Worm (Caenorhabditis elegans) whole organism, late embryonic: ENCODE data around the gene fbxb-117.

Experiments
- F13H6.1 ChIP-seq: sonication (generic microtip); optimal IDR thresholded peaks from 2 replicates; lab custom pipeline; 2016; ENCODE audit warnings: missing genetic modification characterization, missing compliant biosample characterization
- K02D7.2 ChIP-seq: sonication (generic microtip); optimal IDR thresholded peaks from 2 replicates; lab custom pipeline; 2017; ENCODE audit warnings: mild to moderate bottlenecking, missing genetic modification characterization, missing compliant biosample characterization
- K09A11.1 ChIP-seq: sonication (generic microtip); optimal IDR thresholded peaks from 2 replicates; lab custom pipeline; 2017; ENCODE audit warnings: antibody characterized with exemption, mild to moderate bottlenecking, missing genetic modification characterization, missing compliant biosample characterization; ENCODE audit not compliant: insufficient read depth
- Y22D7AL.16 ChIP-seq: sonication (generic microtip); optimal IDR thresholded peaks from 2 replicates; lab custom pipeline; 2016; ENCODE audit warnings: missing genetic modification characterization, missing compliant biosample characterization
- ahr-1 ChIP-seq: sonication (generic microtip); optimal IDR thresholded peaks from 2 replicates; lab custom pipeline; 2016; ENCODE audit warnings: missing genetic modification characterization, missing compliant biosample characterization
- ama-1 ChIP-seq: fragments of 150-350 bp; optimal IDR thresholded peaks from 2 replicates; lab custom pipeline; 2014
- ceh-14 ChIP-seq: sonication (generic microtip); optimal IDR thresholded peaks from 2 replicates; lab custom pipeline; 2016; ENCODE audit warnings: missing genotype, missing genetic modification characterization, missing compliant biosample characterization
- ceh-18 ChIP-seq: sonication (generic microtip); optimal IDR thresholded peaks from 2 replicates; lab custom pipeline; 2016; ENCODE audit warnings: missing genetic modification characterization, missing compliant biosample characterization
- ceh-19 ChIP-seq: fragments of 200-800 bp; sonication (Bioruptor generic); optimal IDR thresholded peaks from 2 replicates; lab custom pipeline; 2018; ENCODE audit warnings: mild to moderate bottlenecking, missing genetic modification characterization, missing compliant biosample characterization
- ceh-2 ChIP-seq: sonication (generic microtip); optimal IDR thresholded peaks from 2 replicates; lab custom pipeline; 2016; ENCODE audit warnings: missing genotype, missing genetic modification characterization, missing compliant biosample characterization
- ceh-22 ChIP-seq: sonication (generic microtip); optimal IDR thresholded peaks from 2 replicates; lab custom pipeline; 2017; ENCODE audit warnings: missing biosample characterization, missing genetic modification characterization
- ceh-24 ChIP-seq: sonication (generic microtip); optimal IDR thresholded peaks from 2 replicates; lab custom pipeline; 2016; ENCODE audit warnings: mild to moderate bottlenecking, missing genetic modification characterization, missing compliant biosample characterization
- ceh-30 ChIP-seq: fragments of 150-350 bp; optimal IDR thresholded peaks from 2 replicates; lab custom pipeline; 2014; ENCODE audit warnings: missing biosample characterization, missing genetic modification characterization
- ceh-45 ChIP-seq: fragments of 200-800 bp; sonication (Bioruptor generic); IDR thresholded peaks from 2 replicates; pipeline ENCODE4 v1.3.6; 2022; ENCODE audit warnings: missing genetic modification reagents, missing genetic modification characterization, missing compliant biosample characterization
- ceh-48 ChIP-seq: sonication (generic microtip); optimal IDR thresholded peaks from 2 replicates; lab custom pipeline; 2016; ENCODE audit warnings: missing genetic modification characterization, inconsistent platforms, missing compliant biosample characterization
- ceh-6 ChIP-seq: fragments of 200-800 bp; sonication (Bioruptor generic); optimal IDR thresholded peaks from 2 replicates; lab custom pipeline; 2018; ENCODE audit warnings: mild to moderate bottlenecking, missing genetic modification characterization, missing compliant biosample characterization
- ceh-9 ChIP-seq: sonication (generic microtip); optimal IDR thresholded peaks from 2 replicates; lab custom pipeline; 2016; ENCODE audit warnings: mild to moderate bottlenecking, missing genetic modification characterization, inconsistent platforms, missing compliant biosample characterization
- che-1 ChIP-seq: sonication (generic microtip); optimal IDR thresholded peaks from 2 replicates; lab custom pipeline; 2016; ENCODE audit warnings: mild to moderate bottlenecking, missing genetic modification characterization, missing compliant biosample characterization
- dmd-4 ChIP-seq: sonication (generic microtip); optimal IDR thresholded peaks from 2 replicates; lab custom pipeline; 2016; ENCODE audit warnings: borderline replicate concordance, missing genetic modification characterization, missing compliant biosample characterization
- elt-2 ChIP-seq: sonication (generic microtip); optimal IDR thresholded peaks from 2 replicates; lab custom pipeline; 2016; ENCODE audit warnings: missing genetic modification reagents, missing genetic modification characterization, missing compliant biosample characterization
- ets-4 ChIP-seq: sonication (generic microtip); optimal IDR thresholded peaks from 2 replicates; lab custom pipeline; 2016; ENCODE audit warnings: missing genetic modification characterization, missing compliant biosample characterization
- fax-1 ChIP-seq: sonication (generic microtip); optimal IDR thresholded peaks from 2 replicates; lab custom pipeline; 2016; ENCODE audit warnings: missing genotype, missing genetic modification characterization, missing compliant biosample characterization
- gmeb-2 ChIP-seq: sonication (generic microtip); optimal IDR thresholded peaks from 2 replicates; lab custom pipeline; 2016; ENCODE audit warnings: missing genetic modification characterization, inconsistent platforms, missing compliant biosample characterization
- hlh-8 ChIP-seq: sonication (generic microtip); optimal IDR thresholded peaks from 2 replicates; lab custom pipeline; 2016; ENCODE audit warnings: missing genotype, missing genetic modification characterization, missing compliant biosample characterization
- lin-11 ChIP-seq: fragments of 200-800 bp; sonication (Bioruptor generic); optimal IDR thresholded peaks from 2 replicates; lab custom pipeline; 2018; ENCODE audit warnings: mild to moderate bottlenecking, missing genetic modification characterization, missing compliant biosample characterization
- nfya-1 ChIP-seq: sonication (generic microtip); optimal IDR thresholded peaks from 2 replicates; lab custom pipeline; 2017; ENCODE audit warnings: missing genetic modification characterization, mild to moderate bottlenecking, missing compliant biosample characterization, antibody characterized with exemption, moderate library complexity
- nhr-232 ChIP-seq: sonication (generic microtip); optimal IDR thresholded peaks from 2 replicates; lab custom pipeline; 2016; ENCODE audit warnings: missing genetic modification characterization, missing compliant biosample characterization
- odd-2 ChIP-seq: sonication (generic microtip); optimal IDR thresholded peaks from 2 replicates; lab custom pipeline; 2017; ENCODE audit warnings: antibody characterized with exemption, mild to moderate bottlenecking, missing genetic modification characterization, missing compliant biosample characterization
- pat-9 ChIP-seq: fragments of 200-800 bp; sonication (Bioruptor generic); optimal IDR thresholded peaks from 2 replicates; lab custom pipeline; 2018; ENCODE audit warnings: mild to moderate bottlenecking, missing genetic modification characterization, moderate library complexity, missing compliant biosample characterization
- pha-2 ChIP-seq: sonication (generic microtip); optimal IDR thresholded peaks from 2 replicates; lab custom pipeline; 2017; ENCODE audit warnings: mild to moderate bottlenecking, missing genetic modification characterization, missing compliant biosample characterization
- pqm-1 ChIP-seq: sonication (generic microtip); optimal IDR thresholded peaks from 2 replicates; lab custom pipeline; 2016; ENCODE audit warnings: missing genetic modification characterization, missing compliant biosample characterization
- ref-2 ChIP-seq: sonication (generic microtip); optimal IDR thresholded peaks from 2 replicates; lab custom pipeline; 2016; ENCODE audit warnings: missing genetic modification characterization, missing compliant biosample characterization
- rnt-1 ChIP-seq: sonication (generic microtip); optimal IDR thresholded peaks from 2 replicates; lab custom pipeline; 2016; ENCODE audit warnings: missing genetic modification characterization, missing compliant biosample characterization
- sdc-2 ChIP-seq: sonication (generic microtip); optimal IDR thresholded peaks from 2 replicates; lab custom pipeline; 2016; ENCODE audit warnings: missing genotype, missing genetic modification characterization, missing compliant biosample characterization
- tbx-2 ChIP-seq: sonication (generic microtip); optimal IDR thresholded peaks from 2 replicates; lab custom pipeline; 2016; ENCODE audit warnings: missing genetic modification characterization, missing compliant biosample characterization
- unc-3 ChIP-seq, 2 experiments: fragments of 200-800 bp in 1 of 2; sonication (Bioruptor generic) in 1 of 2; sonication (generic microtip) in 1 of 2; conservative IDR thresholded peaks in 1 of 2; optimal IDR thresholded peaks in 1 of 2; 2 replicates each; pipeline versions ENCODE4 v1.3.6 to Lab custom; 2016 to 2022; ENCODE audit warnings: missing compliant biosample characterization in 2 of 2, missing genetic modification characterization in 2 of 2, missing genetic modification reagents in 1 of 2
- unc-42 ChIP-seq: sonication (generic microtip); optimal IDR thresholded peaks from 2 replicates; lab custom pipeline; 2016; ENCODE audit warnings: missing genotype, missing genetic modification characterization, missing compliant biosample characterization
- unc-55 ChIP-seq: sonication (generic microtip); optimal IDR thresholded peaks from 2 replicates; lab custom pipeline; 2017; ENCODE audit warnings: missing biosample characterization, missing genetic modification reagents, missing genetic modification characterization
- unc-86 ChIP-seq: sonication (generic microtip); optimal IDR thresholded peaks from 2 replicates; lab custom pipeline; 2016; ENCODE audit warnings: missing genetic modification characterization, missing compliant biosample characterization

fbxb-117 gene

DNA sequence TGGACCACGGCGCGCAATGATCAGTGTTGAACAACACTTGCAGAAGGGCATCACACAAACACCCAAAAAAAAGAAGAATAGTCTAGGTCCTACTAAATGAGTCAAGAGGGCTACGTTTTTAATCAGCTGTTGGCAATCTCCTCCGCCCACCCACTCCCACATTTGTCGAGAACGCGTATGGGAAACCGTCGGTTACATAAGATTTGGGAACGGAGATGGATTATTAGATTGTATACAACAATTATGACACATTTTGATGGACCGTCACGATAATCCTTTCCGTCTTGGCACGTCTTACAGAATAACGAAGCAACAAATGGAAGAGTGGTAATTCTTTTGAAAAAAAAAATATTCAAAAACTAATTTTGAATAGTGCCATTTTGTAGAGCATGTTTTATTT lies 3.5 kb downstream of the fbxb-117 start (continued):
- no peak for TF ChIP-seq ceh-45
- no peak for TF ChIP-seq ceh-19 (GFP tag; lab: Kevin White, UChicago)

DNA sequence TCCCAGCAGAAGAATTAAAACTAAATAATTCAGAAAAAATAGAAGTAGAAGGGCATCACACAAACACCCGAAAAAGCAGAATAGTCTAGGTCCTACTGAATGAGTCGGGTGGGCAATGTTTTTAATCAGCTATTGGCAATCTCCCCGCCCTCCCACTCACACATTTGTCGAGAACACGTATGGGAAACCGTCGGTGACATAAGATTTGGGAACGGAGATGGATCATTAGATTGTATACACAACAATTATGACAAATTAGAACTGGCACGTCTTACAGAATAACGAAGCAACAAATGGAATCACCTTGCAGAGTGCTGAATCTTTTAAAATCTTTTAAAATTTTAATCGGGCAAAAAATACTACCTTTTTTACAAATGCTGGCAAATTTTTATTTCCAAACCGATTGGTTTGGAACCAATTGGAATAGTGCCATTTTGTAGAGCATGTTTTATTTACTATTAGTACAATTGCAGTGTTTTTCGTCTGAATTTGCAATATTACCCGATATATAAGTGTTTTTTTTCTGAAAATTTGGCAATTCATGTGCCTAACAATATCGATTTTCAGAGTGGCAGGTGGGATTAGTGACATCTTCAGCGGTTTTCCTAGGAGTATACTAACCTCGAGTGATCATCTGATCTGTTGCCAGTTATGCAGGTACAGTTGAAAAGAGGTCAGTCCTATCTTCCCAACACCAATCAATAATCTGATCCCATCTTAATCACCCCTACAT lies 5.8 kb downstream of the fbxb-117 start, which contains the start of the genes F55C9.3 and fbxb-57:
F55C9.3 (minus strand) TSS at position 101 of the 733 bp plus-strand sequence.
fbxb-57 (plus strand) TSS at position 683 of the 733 bp plus-strand sequence.
- no peak for TF ChIP-seq pha-2
- TF ChIP-seq ceh-19 (GFP tag; lab: Kevin White, UChicago): no peak
- no peak for TF ChIP-seq ceh-45
- TF ChIP-seq ceh-9 (tag; lab: Kevin White, UChicago): no peak
- TF ChIP-seq F13H6.1 (tag; lab: Kevin White, UChicago): no peak
- no peak for TF ChIP-seq dmd-4
- TF ChIP-seq hlh-8 (tag; lab: Kevin White, UChicago): no peak
- TF ChIP-seq ceh-30 (tag; lab: Kevin White, UChicago): no peak
- TF ChIP-seq ama-1 (lab: Kevin White, UChicago): no peak
- TF ChIP-seq nhr-232 (tag; lab: Kevin White, UChicago): no peak
- TF ChIP-seq ahr-1: no peak
- no peak for TF ChIP-seq odd-2 (tag; lab: Kevin White, UChicago)
- TF ChIP-seq ceh-18 (tag; lab: Kevin White, UChicago): no peak

DNA sequence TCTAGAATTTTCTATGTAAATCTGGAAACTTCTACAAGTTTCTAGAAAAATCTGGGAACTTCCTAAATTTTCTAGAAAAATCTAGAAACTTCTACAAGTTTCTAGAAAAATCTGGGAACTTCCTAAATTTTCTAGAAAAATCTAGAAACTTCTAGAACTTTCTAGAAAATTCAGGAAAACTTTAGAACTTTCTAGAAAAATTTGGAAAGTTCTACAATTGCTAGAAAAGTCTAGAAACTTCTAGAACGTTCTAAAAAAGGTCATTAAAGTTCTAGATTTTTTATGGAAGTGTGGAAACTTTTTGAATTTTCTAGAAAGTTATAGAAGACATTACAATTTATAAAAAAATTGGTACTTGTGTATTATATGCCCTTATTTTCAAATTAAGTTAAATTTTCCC lies 10.6 kb downstream of the fbxb-117 start, which contains the start of gene F55C9.5:
F55C9.5 (minus strand) TSS at position 101 of the 400 bp plus-strand sequence.
- TF ChIP-seq unc-86 (tag; lab: Kevin White, UChicago) (no peak), ceh-9 (tag; lab: Kevin White, UChicago) (no peak), rnt-1 (tag; lab: Kevin White, UChicago) (no peak), ceh-48 (no peak), ceh-2 (no peak), ceh-6 (GFP tag; lab: Kevin White, UChicago) (no peak), ceh-18 (tag; lab: Kevin White, UChicago) (no peak), tbx-2 (tag; lab: Kevin White, UChicago) (no peak)

DNA sequence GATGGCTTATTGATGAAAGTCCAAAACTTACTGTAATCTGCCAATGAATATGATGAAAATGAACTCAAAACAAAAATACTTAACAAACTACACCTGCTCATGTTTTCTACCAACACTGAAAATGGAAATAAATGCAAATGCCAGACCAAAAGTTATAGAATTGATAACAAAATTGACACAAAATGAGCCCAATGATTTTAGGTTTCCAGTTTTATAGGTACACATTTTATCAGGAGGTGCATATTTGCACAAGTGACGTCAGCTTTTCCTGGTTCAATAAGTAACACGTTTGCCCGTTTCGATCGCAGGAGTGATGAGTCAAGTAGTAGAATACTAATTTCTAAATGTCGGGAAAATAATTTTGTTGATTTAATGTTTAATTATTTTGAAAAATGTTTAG lies 14.3 kb downstream of the fbxb-117 start, which contains the start of gene F55C9.6:
F55C9.6 (minus strand) TSS at position 101 of the 400 bp plus-strand sequence.
- TF ChIP-seq ahr-1: no peak
- TF ChIP-seq nfya-1 (tag; lab: Kevin White, UChicago): no peak
- TF ChIP-seq elt-2: no peak
- TF ChIP-seq unc-55 (GFP tag; lab: Kevin White, UChicago): no peak
- TF ChIP-seq Y22D7AL.16 (tag; lab: Kevin White, UChicago): no peak
- no peak for TF ChIP-seq ceh-14 (tag; lab: Kevin White, UChicago)
- no peak for TF ChIP-seq ceh-24 (tag; lab: Kevin White, UChicago)
- no peak for TF ChIP-seq sdc-2 (tag; lab: Kevin White, UChicago)
- no peak for TF ChIP-seq fax-1 (tag; lab: Kevin White, UChicago)
- TF ChIP-seq K09A11.1 (tag; lab: Kevin White, UChicago): no peak
- TF ChIP-seq hlh-8 (tag; lab: Kevin White, UChicago): no peak
- TF ChIP-seq ceh-6 (GFP tag; lab: Kevin White, UChicago): no peak
- no peak for TF ChIP-seq pha-2
- TF ChIP-seq, all 69 proteins: peak for 0

DNA sequence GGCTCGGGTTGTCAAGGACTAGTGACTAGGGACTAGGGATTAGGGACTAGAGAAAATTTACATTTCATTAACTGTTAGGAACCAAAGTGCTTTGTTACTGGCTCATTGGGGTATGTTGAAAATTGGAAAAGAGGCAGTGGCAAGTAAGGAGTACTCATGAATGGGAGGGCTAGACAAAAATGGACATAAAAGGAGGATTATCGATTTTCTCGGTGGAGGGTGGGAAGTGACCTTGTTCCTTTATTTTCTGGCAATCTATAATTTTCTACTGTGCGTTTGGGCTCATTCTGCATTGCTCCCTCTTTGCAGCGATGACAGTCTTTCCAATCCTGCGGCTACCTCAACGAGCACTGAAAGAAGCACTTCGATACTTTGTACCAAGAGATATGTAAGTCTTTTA lies 15.1 kb downstream of the fbxb-117 start, which contains the start of gene fbxb-60:
fbxb-60 (plus strand) TSS at position 301 of the 400 bp plus-strand sequence.
- TF ChIP-seq hlh-8 (tag; lab: Kevin White, UChicago) (no peak), unc-42 (tag; lab: Kevin White, UChicago) (no peak), unc-3 (GFP tag; conservative IDR thresholded peaks at IDR 0.05; lab: Robert Waterston, UW) (no peak), unc-3 (tag; optimal IDR thresholded peaks at IDR 0.05; lab: Kevin White, UChicago) (no peak), F13H6.1 (tag; lab: Kevin White, UChicago) (no peak), ceh-9 (tag; lab: Kevin White, UChicago) (no peak), unc-55 (GFP tag; lab: Kevin White, UChicago) (no peak), gmeb-2 (no peak), ref-2 (no peak), pat-9 (tag; lab: Kevin White, UChicago) (no peak), ceh-14 (tag; lab: Kevin White, UChicago) (no peak), K02D7.2 (tag; lab: Kevin White, UChicago) (no peak), dmd-4 (no peak), lin-11 (tag; lab: Kevin White, UChicago) (no peak), che-1 (no peak), ceh-6 (GFP tag; lab: Kevin White, UChicago) (no peak), ets-4 (no peak), pqm-1 (tag; lab: Kevin White, UChicago) (no peak), ceh-22 (tag; lab: Kevin White, UChicago) (no peak)
